Fruit fly (Drosophila melanogaster) whole organism, embryonic: ENCODE measurements around the gene CG5388.

Source experiments
- Atf-2 ChIP-seq: fragments of 200-800 bp; sonication (Bioruptor generic); optimal IDR thresholded peaks from 2 replicates; lab custom pipeline; 2016; ENCODE audit warnings: missing biosample characterization, missing genetic modification characterization
- Bgb ChIP-seq: fragments of 200-800 bp; sonication (Bioruptor generic); IDR thresholded peaks from 2 replicates; pipeline ENCODE4 v1.3.6; 2022; ENCODE audit warnings: missing biosample characterization, missing genetic modification characterization; ENCODE audit not compliant: partially characterized antibody
- Bteb2 ChIP-seq: fragments of 200-800 bp; sonication (Bioruptor generic); optimal IDR thresholded peaks from 2 replicates; lab custom pipeline; 2016; ENCODE audit warnings: missing biosample characterization, missing genetic modification characterization
- C15 ChIP-seq: fragments of 200-800 bp; sonication (Bioruptor generic); IDR thresholded peaks from 3 replicates; pipeline ENCODE4 v1.3.6; 2022; ENCODE audit warnings: missing biosample characterization, missing genetic modification characterization
- CG10565 ChIP-seq: fragments of 200-800 bp; sonication (Bioruptor generic); optimal IDR thresholded peaks from 3 replicates; lab custom pipeline; 2016; ENCODE audit warnings: missing biosample characterization, mild to moderate bottlenecking, missing genetic modification characterization
- CG12071 ChIP-seq: fragments of 200-800 bp; sonication (Bioruptor generic); optimal IDR thresholded peaks from 3 replicates; lab custom pipeline; 2018; ENCODE audit warnings: missing biosample characterization, mild to moderate bottlenecking, missing genetic modification characterization
- CG13624 ChIP-seq: fragments of 200-800 bp; sonication (Bioruptor generic); optimal IDR thresholded peaks from 2 replicates; lab custom pipeline; 2016; ENCODE audit warnings: missing biosample characterization, missing genetic modification characterization
- CG14860 ChIP-seq: fragments of 200-800 bp; sonication (Bioruptor generic); IDR thresholded peaks from 3 replicates; pipeline ENCODE4 v1.3.6; 2022; ENCODE audit warnings: missing biosample characterization, missing genetic modification characterization; ENCODE audit not compliant: partially characterized antibody
- CG6654 ChIP-seq: fragments of 200-800 bp; sonication (Bioruptor generic); optimal IDR thresholded peaks from 2 replicates; lab custom pipeline; 2017; ENCODE audit warnings: missing biosample characterization, mild to moderate bottlenecking, missing genetic modification characterization
- Dll ChIP-seq: fragments of 200-800 bp; sonication (Bioruptor generic); IDR thresholded peaks from 4 replicates; pipeline ENCODE4 v1.3.6; 2022; ENCODE audit warnings: missing biosample characterization, missing genetic modification characterization; ENCODE audit not compliant: partially characterized antibody
- Doc2 ChIP-seq: fragments of 200-800 bp; sonication (Bioruptor generic); IDR thresholded peaks from 2 replicates; pipeline ENCODE4 v1.3.6; 2022; ENCODE audit warnings: missing biosample characterization, missing genetic modification characterization
- E2f1 ChIP-seq: fragments of 200-800 bp; sonication (Bioruptor generic); IDR thresholded peaks from 2 replicates; pipeline ENCODE4 v1.3.6; 2022; ENCODE audit warnings: missing biosample characterization, missing genetic modification characterization
- E2f2 ChIP-seq: fragments of 200-800 bp; sonication (Bioruptor generic); IDR thresholded peaks from 2 replicates; pipeline ENCODE4 v1.3.6; 2022; ENCODE audit warnings: missing biosample characterization, missing genetic modification characterization
- Ets97D ChIP-seq: fragments of 200-800 bp; sonication (Bioruptor generic); optimal IDR thresholded peaks from 3 replicates; lab custom pipeline; 2016; ENCODE audit warnings: missing biosample characterization, missing genetic modification characterization
- GATAe ChIP-seq: fragments of 200-800 bp; sonication (Bioruptor generic); conservative IDR thresholded peaks from 2 replicates; pipeline ENCODE4 v1.3.6; 2022; ENCODE audit warnings: missing biosample characterization, missing genetic modification characterization
- H15 ChIP-seq: fragments of 200-800 bp; sonication (Bioruptor generic); IDR thresholded peaks from 3 replicates; pipeline ENCODE4 v1.3.6; 2022; ENCODE audit warnings: missing biosample characterization, missing genetic modification characterization
- Hand ChIP-seq: fragments of 200-800 bp; sonication (Bioruptor generic); optimal IDR thresholded peaks from 2 replicates; lab custom pipeline; 2017; ENCODE audit warnings: mild to moderate bottlenecking, missing biosample characterization, missing genetic modification reagents, missing genetic modification characterization
- HmgD ChIP-seq: fragments of 200-800 bp; sonication (Bioruptor generic); optimal IDR thresholded peaks from 3 replicates; lab custom pipeline; 2016; ENCODE audit warnings: missing biosample characterization, missing genetic modification characterization
- Med ChIP-seq: fragments of 200-800 bp; sonication (Bioruptor generic); peaks from one replicate; lab custom pipeline; 2016; ENCODE audit warnings: missing biosample characterization, missing genetic modification characterization, mild to moderate bottlenecking, inconsistent platforms, moderate library complexity
- Mes4 ChIP-seq: fragments of 200-800 bp; sonication (Bioruptor generic); optimal IDR thresholded peaks from 2 replicates; lab custom pipeline; 2016; ENCODE audit warnings: missing biosample characterization, missing genetic modification characterization
- Neu2 ChIP-seq: fragments of 200-800 bp; sonication (Bioruptor generic); optimal IDR thresholded peaks from 3 replicates; lab custom pipeline; 2016; ENCODE audit warnings: missing biosample characterization, missing genetic modification characterization, borderline replicate concordance
- Pdp1 ChIP-seq, 2 experiments: fragments of 200-800 bp; sonication (Bioruptor generic); optimal IDR thresholded peaks; 3 replicates each; lab custom pipeline; 2016; ENCODE audit warnings: missing biosample characterization in 2 of 2, missing genetic modification characterization in 2 of 2, mild to moderate bottlenecking in 1 of 2, moderate library complexity in 1 of 2
- Scr ChIP-seq: fragments of 200-800 bp; sonication (Bioruptor generic); IDR thresholded peaks from 2 replicates; pipeline ENCODE4 v1.3.6; 2022; ENCODE audit warnings: missing biosample characterization, missing genetic modification characterization; ENCODE audit not compliant: partially characterized antibody
- Vsx1 ChIP-seq: fragments of 200-800 bp; sonication (Bioruptor generic); optimal IDR thresholded peaks from 2 replicates; lab custom pipeline; 2017; ENCODE audit warnings: missing biosample characterization, mild to moderate bottlenecking, missing genetic modification characterization, missing genetic modification reagents
- al ChIP-seq: fragments of 200-800 bp; sonication (Bioruptor generic); IDR thresholded peaks from 2 replicates; pipeline ENCODE4 v1.3.6; 2022; ENCODE audit warnings: missing biosample characterization, missing genetic modification characterization
- ap ChIP-seq: fragments of 200-800 bp; sonication (Bioruptor generic); IDR thresholded peaks from 2 replicates; pipeline ENCODE4 v1.3.6; 2022; ENCODE audit warnings: missing biosample characterization, missing genetic modification characterization
- ara ChIP-seq: fragments of 200-800 bp; sonication (Bioruptor generic); IDR thresholded peaks from 2 replicates; pipeline ENCODE4 v1.3.6; 2022; ENCODE audit warnings: missing biosample characterization, missing genetic modification characterization
- ato ChIP-seq: fragments of 200-800 bp; sonication (Bioruptor generic); IDR thresholded peaks from 2 replicates; pipeline ENCODE4 v1.3.6; 2022; ENCODE audit warnings: missing biosample characterization, missing genetic modification characterization; ENCODE audit not compliant: partially characterized antibody
- az2 ChIP-seq: fragments of 200-800 bp; sonication (Bioruptor generic); optimal IDR thresholded peaks from 3 replicates; lab custom pipeline; 2016; ENCODE audit warnings: missing biosample characterization, missing genetic modification characterization
- bcd ChIP-seq: fragments of 200-800 bp; sonication (Bioruptor generic); optimal IDR thresholded peaks from 2 replicates; lab custom pipeline; 2017; ENCODE audit warnings: missing biosample characterization, mild to moderate bottlenecking, missing genetic modification characterization
- grn ChIP-seq: fragments of 200-800 bp; sonication (Bioruptor generic); optimal IDR thresholded peaks from 3 replicates; lab custom pipeline; 2017; ENCODE audit warnings: missing biosample characterization, missing genetic modification characterization
- ind ChIP-seq: fragments of 200-800 bp; sonication (Bioruptor generic); optimal IDR thresholded peaks from 3 replicates; lab custom pipeline; 2016; ENCODE audit warnings: missing biosample characterization, missing genetic modification characterization
- knrl ChIP-seq: fragments of 200-800 bp; sonication (Bioruptor generic); IDR thresholded peaks from 3 replicates; pipeline ENCODE4 v1.3.6; 2022; ENCODE audit warnings: missing biosample characterization, missing genetic modification characterization; ENCODE audit not compliant: partially characterized antibody
- lab ChIP-seq: fragments of 200-800 bp; sonication (Bioruptor generic); optimal IDR thresholded peaks from 3 replicates; lab custom pipeline; 2017; ENCODE audit warnings: missing biosample characterization, missing genetic modification characterization, mild to moderate bottlenecking, moderate library complexity, missing genetic modification reagents
- lola ChIP-seq, 3 experiments: fragments of >200 bp in 2 of 3; fragments of 200-800 bp in 1 of 3; sonication (Bioruptor generic) in 1 of 3; optimal IDR thresholded peaks; 2 replicates each; lab custom pipeline; 2017 to 2019; ENCODE audit warnings: missing biosample characterization in 3 of 3, missing genetic modification characterization in 3 of 3, mild to moderate bottlenecking in 1 of 3, moderate library complexity in 1 of 3
- luna ChIP-seq: fragments of 200-800 bp; sonication (Bioruptor generic); optimal IDR thresholded peaks from 2 replicates; lab custom pipeline; 2016; ENCODE audit warnings: missing biosample characterization, missing genetic modification characterization
- nom ChIP-seq: fragments of 200-800 bp; sonication (Bioruptor generic); optimal IDR thresholded peaks from 2 replicates; lab custom pipeline; 2017; ENCODE audit warnings: missing biosample characterization, missing genetic modification characterization, mild to moderate bottlenecking, moderate library complexity, missing genetic modification reagents
- prd ChIP-seq, 3 experiments: fragments of >200 bp in 2 of 3; fragments of 200-800 bp in 1 of 3; sonication (Bioruptor generic) in 1 of 3; optimal IDR thresholded peaks in 2 of 3; IDR thresholded peaks in 1 of 3; 2 replicates in 2 of 3; 3 replicates in 1 of 3; pipeline versions ENCODE4 v1.3.6 to Lab custom; 2017 to 2022; ENCODE audit warnings: missing biosample characterization in 1 of 3, missing genetic modification characterization in 1 of 3
- pzg ChIP-seq: fragments of 200-800 bp; sonication (Bioruptor generic); optimal IDR thresholded peaks from 3 replicates; lab custom pipeline; 2018; ENCODE audit warnings: missing biosample characterization, mild to moderate bottlenecking, missing genetic modification characterization, moderate library complexity
- sd ChIP-seq: fragments of 200-800 bp; sonication (Bioruptor generic); optimal IDR thresholded peaks from 3 replicates; lab custom pipeline; 2018; ENCODE audit warnings: missing biosample characterization, mild to moderate bottlenecking, missing genetic modification characterization, moderate library complexity
- sens-2 ChIP-seq: fragments of 200-800 bp; sonication (Bioruptor generic); IDR thresholded peaks from 2 replicates; pipeline ENCODE4 v1.3.6; 2022; ENCODE audit warnings: missing biosample characterization, missing genetic modification characterization
- sisA ChIP-seq: fragments of 200-800 bp; sonication (Bioruptor generic); IDR thresholded peaks from 2 replicates; pipeline ENCODE4 v1.3.6; 2022; ENCODE audit warnings: missing biosample characterization, missing genetic modification characterization
- slp2 ChIP-seq: fragments of 200-800 bp; sonication (Bioruptor generic); optimal IDR thresholded peaks from 2 replicates; lab custom pipeline; 2016; ENCODE audit warnings: missing biosample characterization, missing genetic modification characterization
- so ChIP-seq: fragments of 200-800 bp; sonication (Bioruptor generic); IDR thresholded peaks from 3 replicates; pipeline ENCODE4 v1.3.6; 2022; ENCODE audit warnings: missing biosample characterization, missing genetic modification characterization
- tna ChIP-seq: fragments of 200-800 bp; sonication (Bioruptor generic); IDR thresholded peaks from 2 replicates; pipeline ENCODE4 v1.3.6; 2022; ENCODE audit warnings: missing biosample characterization, missing genetic modification characterization; ENCODE audit not compliant: partially characterized antibody
- vnd ChIP-seq: fragments of 200-800 bp; sonication (Bioruptor generic); IDR thresholded peaks from 3 replicates; pipeline ENCODE4 v1.3.6; 2022; ENCODE audit warnings: missing biosample characterization, missing genetic modification characterization; ENCODE audit not compliant: partially characterized antibody
- zen2 ChIP-seq: fragments of 200-800 bp; sonication (Bioruptor generic); IDR thresholded peaks from 3 replicates; pipeline ENCODE4 v1.3.6; 2022; ENCODE audit warnings: missing biosample characterization, missing genetic modification characterization; ENCODE audit not compliant: partially characterized antibody

Gene CG5388

dm6 chr3R:22368077-22368776 is 28.1 kb upstream of the CG5388 start (continued):
- TF ChIP-seq bcd (GFP tag; lab: Kevin White, UChicago) (no peak), ind (GFP tag; lab: Kevin White, UChicago) (no peak), nom (GFP tag; lab: Kevin White, UChicago) (peak; percentile 16), CG13624 (no peak), vnd (GFP tag; lab: Robert Waterston, UW) (peak; percentile 60), Hand (GFP tag; lab: Kevin White, UChicago) (no peak), zen2 (0 out of 3 replicates have a peak, but pooled peaks have one; percentile 42), Vsx1 (GFP tag; lab: Kevin White, UChicago) (no peak), CG10565 (no peak), CG12071 (GFP tag; lab: Kevin White, UChicago) (peak; percentile 8), Scr (peak; percentile 67), ap (GFP tag; lab: Robert Waterston, UW) (no peak), tna (GFP tag; lab: Robert Waterston, UW) (peak; percentile 65; the same call in 1 of the 2 replicates), CG6654 (GFP tag; lab: Kevin White, UChicago) (peak; percentile 2), Pdp1 (GFP tag; optimal IDR thresholded peaks at IDR 0.05; lab: Kevin White, UChicago) (peak in 1 of 2 experiments; percentile 96), Doc2 (0 out of 2 replicates have a peak, but pooled peaks have one; percentile 3), Med (peak; percentile 65), luna (GFP tag; lab: Kevin White, UChicago) (no peak), sd (tag; lab: Kevin White, UChicago) (peak; percentile 83), Bteb2 (GFP tag; lab: Kevin White, UChicago) (no peak), Dll (peak; percentile 75), HmgD (GFP tag; lab: Kevin White, UChicago) (no peak), knrl (peak; percentile 63; the same call in 2 of the 3 replicates), az2 (no peak), CG14860 (GFP tag; lab: Robert Waterston, UW) (0 out of 3 replicates have a peak, but pooled peaks have one; percentile 29), so (GFP tag; lab: Robert Waterston, UW) (peak; percentile 32; the same call in 1 of the 3 replicates), Atf-2 (no peak), H15 (GFP tag; lab: Robert Waterston, UW) (no peak), grn (GFP tag; lab: Kevin White, UChicago) (peak; percentile 42), sisA (GFP tag; lab: Robert Waterston, UW) (no peak), lola (GFP tag; optimal IDR thresholded peaks at IDR 0.05; lab: Kevin White, UChicago) (peak in 1 of 3 experiments; percentile 27), ato (GFP tag; lab: Robert Waterston, UW) (0 out of 2 replicates have a peak, but pooled peaks have one; percentile 39), al (GFP tag; lab: Robert Waterston, UW) (no peak), ara (GFP tag; lab: Robert Waterston, UW) (peak; percentile 10; the same call in 1 of the 2 replicates), sens-2 (GFP tag; lab: Robert Waterston, UW) (no peak), Neu2 (no peak), slp2 (no peak), E2f1 (GFP tag; lab: Robert Waterston, UW) (no peak), Bgb (GFP tag; lab: Robert Waterston, UW) (peak; percentile 66), pzg (GFP tag; lab: Kevin White, UChicago) (peak; percentile 1), prd (optimal IDR thresholded peaks at IDR 0.05; lab: Kevin White, UChicago) (no peak), prd (GFP tag; IDR thresholded peaks at IDR 0.05; lab: Robert Waterston, UW) (no peak), lab (GFP tag; lab: Kevin White, UChicago) (no peak), GATAe (GFP tag; lab: Robert Waterston, UW) (peak; percentile 12; the same call in 1 of the 2 replicates), C15 (GFP tag; lab: Robert Waterston, UW) (no peak), Ets97D (GFP tag; lab: Kevin White, UChicago) (no peak), Mes4 (GFP tag; lab: Kevin White, UChicago) (no peak), E2f2 (no peak)
